Fruit fly (Drosophila melanogaster) whole organism, wandering third instar larva: Measurements from ENCODE around the gene Dhfr.

ENCODE experiments used
- Abd-B ChIP-seq: fragments of >200 bp; optimal IDR thresholded peaks from 2 replicates; lab custom pipeline; 2017; ENCODE audit warnings: missing biosample characterization, missing genetic modification characterization
- CG32264 ChIP-seq: fragments of 200-800 bp; sonication (Bioruptor generic); optimal IDR thresholded peaks from 2 replicates; lab custom pipeline; 2016; ENCODE audit warnings: missing biosample characterization, missing genetic modification characterization
- CG9705 ChIP-seq: fragments of 200-800 bp; sonication (Bioruptor generic); optimal IDR thresholded peaks from 2 replicates; lab custom pipeline; 2018; ENCODE audit warnings: missing biosample characterization, mild to moderate bottlenecking, missing genetic modification characterization
- CrebA ChIP-seq: fragments of 200-800 bp; sonication (Bioruptor generic); optimal IDR thresholded peaks from 2 replicates; lab custom pipeline; 2016; ENCODE audit warnings: missing biosample characterization, mild to moderate bottlenecking, missing genetic modification characterization, borderline replicate concordance
- Dfd ChIP-seq: fragments of >200 bp; optimal IDR thresholded peaks from 2 replicates; lab custom pipeline; 2017; ENCODE audit warnings: missing biosample characterization, missing genetic modification characterization
- Dif ChIP-seq: fragments of 200-275, 200-300 bp; sonication (Bioruptor generic); optimal IDR thresholded peaks from 2 replicates; lab custom pipeline; 2018; ENCODE audit warnings: missing biosample characterization, missing genetic modification characterization; ENCODE audit not compliant: partially characterized antibody
- GATAd ChIP-seq: sonication (Bioruptor generic); optimal IDR thresholded peaks from 2 replicates; lab custom pipeline; 2016; ENCODE audit warnings: missing biosample characterization, missing genetic modification characterization
- HLH106 ChIP-seq: fragments of 200-800 bp; optimal IDR thresholded peaks from 3 replicates; lab custom pipeline; 2019; ENCODE audit warnings: missing biosample characterization, mild to moderate bottlenecking, missing genetic modification characterization, moderate library complexity
- Hnf4 ChIP-seq: fragments of 200-800 bp; sonication (Bioruptor generic); optimal IDR thresholded peaks from 2 replicates; lab custom pipeline; 2016; ENCODE audit warnings: missing biosample characterization, mild to moderate bottlenecking, missing genetic modification characterization
- Jra ChIP-seq: sonication (Bioruptor generic); optimal IDR thresholded peaks from 2 replicates; lab custom pipeline; 2016; ENCODE audit warnings: missing biosample characterization, missing genetic modification characterization
- Myc ChIP-seq: fragments of >200 bp; optimal IDR thresholded peaks from 2 replicates; lab custom pipeline; 2017
- N ChIP-seq: fragments of >200 bp; optimal IDR thresholded peaks from 2 replicates; lab custom pipeline; 2018; ENCODE audit warnings: missing biosample characterization, missing external identifiers, missing genetic modification characterization
- Rel ChIP-seq, 2 experiments: fragments of 200-800 bp; sonication (Bioruptor generic) in 1 of 2; optimal IDR thresholded peaks; 2 replicates in 1 of 2; 3 replicates in 1 of 2; lab custom pipeline; 2016 to 2019; ENCODE audit warnings: mild to moderate bottlenecking in 2 of 2, missing biosample characterization in 2 of 2, missing genetic modification characterization in 2 of 2, moderate library complexity in 1 of 2
- Sp1 ChIP-seq: fragments of 200-800 bp; sonication (Bioruptor generic); optimal IDR thresholded peaks from 3 replicates; lab custom pipeline; 2019; ENCODE audit warnings: missing biosample characterization, mild to moderate bottlenecking, missing genetic modification characterization, moderate library complexity
- Vsx2 ChIP-seq: fragments of 200-300, 225-300 bp; sonication (Bioruptor generic); optimal IDR thresholded peaks from 2 replicates; lab custom pipeline; 2018; ENCODE audit warnings: missing biosample characterization, missing genetic modification characterization; ENCODE audit not compliant: partially characterized antibody
- br ChIP-seq: fragments of 200-800 bp; sonication (Bioruptor generic); optimal IDR thresholded peaks from 2 replicates; lab custom pipeline; 2016; ENCODE audit warnings: missing biosample characterization, missing genetic modification characterization
- brk ChIP-seq: fragments of 200-800 bp; sonication (Bioruptor generic); optimal IDR thresholded peaks from 2 replicates; lab custom pipeline; 2016; ENCODE audit warnings: missing biosample characterization, mild to moderate bottlenecking, missing genetic modification characterization
- dmrt93B ChIP-seq: fragments of 200-800 bp; sonication (Bioruptor generic); optimal IDR thresholded peaks from 2 replicates; lab custom pipeline; 2018; ENCODE audit warnings: missing biosample characterization, mild to moderate bottlenecking, missing genetic modification characterization
- dsf ChIP-seq: sonication (Bioruptor generic); optimal IDR thresholded peaks from 2 replicates; lab custom pipeline; 2016; ENCODE audit warnings: missing biosample characterization, missing genetic modification characterization, borderline replicate concordance
- ey ChIP-seq: fragments of 200-800 bp; sonication (Bioruptor generic); optimal IDR thresholded peaks from 2 replicates; lab custom pipeline; 2016; ENCODE audit warnings: missing biosample characterization, missing genetic modification characterization
- foxo ChIP-seq, 2 experiments: fragments of 200-800 bp; sonication (Bioruptor generic); optimal IDR thresholded peaks; 2 replicates in 1 of 2; 3 replicates in 1 of 2; lab custom pipeline; 2016 to 2017; ENCODE audit warnings: missing biosample characterization in 2 of 2, missing genetic modification characterization in 2 of 2
- fru ChIP-seq: fragments of 200-800 bp; sonication (Bioruptor generic); optimal IDR thresholded peaks from 3 replicates; lab custom pipeline; 2016; ENCODE audit warnings: missing biosample characterization, mild to moderate bottlenecking, missing genetic modification characterization
- h ChIP-seq: fragments of 200-800 bp; sonication (Bioruptor generic); optimal IDR thresholded peaks from 3 replicates; lab custom pipeline; 2016; ENCODE audit warnings: missing biosample characterization, mild to moderate bottlenecking, missing genetic modification characterization
- rgr ChIP-seq: fragments of 200-800 bp; sonication (Bioruptor generic); optimal IDR thresholded peaks from 3 replicates; lab custom pipeline; 2016; ENCODE audit warnings: missing biosample characterization, mild to moderate bottlenecking, missing genetic modification characterization
- sv ChIP-seq: fragments of 200-800 bp; sonication (Bioruptor generic); optimal IDR thresholded peaks from 3 replicates; lab custom pipeline; 2016; ENCODE audit warnings: missing biosample characterization, missing genetic modification characterization
- tai ChIP-seq: sonication (Bioruptor generic); optimal IDR thresholded peaks from 2 replicates; lab custom pipeline; 2016; ENCODE audit warnings: missing biosample characterization, missing genetic modification characterization
- woc ChIP-seq: sonication (Bioruptor generic); optimal IDR thresholded peaks from 2 replicates; lab custom pipeline; 2016; ENCODE audit warnings: missing biosample characterization, mild to moderate bottlenecking, missing genetic modification characterization

The Dhfr gene

dm6 chr3R:16442937-16443336, 38.0 kb upstream of the Dhfr start, which contains the start of the genes Ttc1 and CG14882 (continued):
- TF ChIP-seq Abd-B (GFP tag; lab: Kevin White, UChicago) (no peak), Vsx2 (GFP tag; lab: Kevin White, UChicago) (no peak), HLH106 (tag; lab: Kevin White, UChicago) (peak; percentile 77), woc (GFP tag; lab: Kevin White, UChicago) (peak; percentile 86), CG32264 (GFP tag; lab: Kevin White, UChicago) (peak; percentile 56), GATAd (GFP tag; lab: Kevin White, UChicago) (no peak), brk (no peak), rgr (GFP tag; lab: Kevin White, UChicago) (peak; percentile 96)

dm6 chr3R:16446836-16447235, 34.1 kb upstream of the Dhfr start:
- TF ChIP-seq GATAd (GFP tag; lab: Kevin White, UChicago) (no peak), rgr (GFP tag; lab: Kevin White, UChicago) (no peak), dsf (GFP tag; lab: Kevin White, UChicago) (no peak), ey (GFP tag; lab: Kevin White, UChicago) (no peak), dmrt93B (GFP tag; lab: Kevin White, UChicago) (no peak), N (GFP tag; lab: Kevin White, UChicago) (no peak), fru (GFP tag; lab: Kevin White, UChicago) (peak; percentile 2), Rel (GFP tag; optimal IDR thresholded peaks at IDR 0.05; lab: Kevin White, UChicago) (no peak), Rel (tag; optimal IDR thresholded peaks at IDR 0.05; lab: Kevin White, UChicago) (peak; percentile 79), tai (GFP tag; lab: Kevin White, UChicago) (peak; percentile 2), Vsx2 (GFP tag; lab: Kevin White, UChicago) (peak; percentile 99), CG9705 (GFP tag; lab: Kevin White, UChicago) (no peak), h (GFP tag; lab: Kevin White, UChicago) (peak; percentile 38)

dm6 chr3R:16447448-16448045, 33.4 kb upstream of the Dhfr start:
- TF ChIP-seq rgr (GFP tag; lab: Kevin White, UChicago) (no peak), Dfd (GFP tag; lab: Kevin White, UChicago) (no peak), fru (GFP tag; lab: Kevin White, UChicago) (no peak), N (GFP tag; lab: Kevin White, UChicago) (no peak), Vsx2 (GFP tag; lab: Kevin White, UChicago) (peak; percentile 75), CG32264 (GFP tag; lab: Kevin White, UChicago) (no peak), Jra (no peak), foxo (GFP tag; optimal IDR thresholded peaks at IDR 0.05; lab: Kevin White, UChicago) (no peak), h (GFP tag; lab: Kevin White, UChicago) (no peak), CrebA (GFP tag; lab: Kevin White, UChicago) (no peak), Rel (GFP tag; optimal IDR thresholded peaks at IDR 0.05; lab: Kevin White, UChicago) (no peak), Rel (tag; optimal IDR thresholded peaks at IDR 0.05; lab: Kevin White, UChicago) (peak; percentile 58)

- no peak for TF ChIP-seq Dif (GFP tag; lab: Kevin White, UChicago)
- no peak for TF ChIP-seq Myc
- TF ChIP-seq Sp1 (GFP tag; lab: Kevin White, UChicago): no peak
- peak; percentile 49 for TF ChIP-seq Hnf4 (GFP tag; lab: Kevin White, UChicago)
- no peak for TF ChIP-seq br (GFP tag; lab: Kevin White, UChicago)
- no peak for TF ChIP-seq N (GFP tag; lab: Kevin White, UChicago)
- TF ChIP-seq rgr (GFP tag; lab: Kevin White, UChicago): peak; percentile 31
- TF ChIP-seq sv (GFP tag; lab: Kevin White, UChicago): peak; percentile 40
- no peak for TF ChIP-seq ey (GFP tag; lab: Kevin White, UChicago)
These were observed 32.4 kb upstream of the Dhfr start for dm6 chr3R:16448378-16449134.
